Worm (Caenorhabditis elegans) whole organism, late embryonic: ENCODE data around the gene crn-6.

Experiments
- K09A11.1 ChIP-seq: sonication (generic microtip); optimal IDR thresholded peaks from 2 replicates; lab custom pipeline; 2017; ENCODE audit warnings: antibody characterized with exemption, mild to moderate bottlenecking, missing genetic modification characterization, missing compliant biosample characterization; ENCODE audit not compliant: insufficient read depth
- T23F11.4 ChIP-seq: fragments of 200-800 bp; sonication (Bioruptor generic); optimal IDR thresholded peaks from 2 replicates; lab custom pipeline; 2018; ENCODE audit warnings: mild to moderate bottlenecking, missing genetic modification characterization, missing compliant biosample characterization
- ceh-2 ChIP-seq: sonication (generic microtip); optimal IDR thresholded peaks from 2 replicates; lab custom pipeline; 2016; ENCODE audit warnings: missing genotype, missing genetic modification characterization, missing compliant biosample characterization
- ceh-31 ChIP-seq: sonication (generic microtip); optimal IDR thresholded peaks from 2 replicates; lab custom pipeline; 2016; ENCODE audit warnings: missing genetic modification characterization, missing compliant biosample characterization
- dve-1 ChIP-seq: sonication (generic microtip); optimal IDR thresholded peaks from 2 replicates; lab custom pipeline; 2017; ENCODE audit warnings: antibody characterized with exemption, mild to moderate bottlenecking, missing genetic modification characterization, missing compliant biosample characterization
- elt-2 ChIP-seq: sonication (generic microtip); optimal IDR thresholded peaks from 2 replicates; lab custom pipeline; 2016; ENCODE audit warnings: missing genetic modification reagents, missing genetic modification characterization, missing compliant biosample characterization
- elt-4 ChIP-seq: sonication (generic microtip); optimal IDR thresholded peaks from 2 replicates; lab custom pipeline; 2016; ENCODE audit warnings: missing genetic modification characterization, missing compliant biosample characterization
- fax-1 ChIP-seq: sonication (generic microtip); optimal IDR thresholded peaks from 2 replicates; lab custom pipeline; 2016; ENCODE audit warnings: missing genotype, missing genetic modification characterization, missing compliant biosample characterization
- nhr-11 ChIP-seq: fragments of 150-350 bp; optimal IDR thresholded peaks from 2 replicates; lab custom pipeline; 2014; ENCODE audit warnings: missing biosample characterization, missing genetic modification characterization
- nhr-232 ChIP-seq: sonication (generic microtip); optimal IDR thresholded peaks from 2 replicates; lab custom pipeline; 2016; ENCODE audit warnings: missing genetic modification characterization, missing compliant biosample characterization
- pqm-1 ChIP-seq: sonication (generic microtip); optimal IDR thresholded peaks from 2 replicates; lab custom pipeline; 2016; ENCODE audit warnings: missing genetic modification characterization, missing compliant biosample characterization
- rnt-1 ChIP-seq: sonication (generic microtip); optimal IDR thresholded peaks from 2 replicates; lab custom pipeline; 2016; ENCODE audit warnings: missing genetic modification characterization, missing compliant biosample characterization
- syd-9 ChIP-seq: sonication (generic microtip); optimal IDR thresholded peaks from 2 replicates; lab custom pipeline; 2016; ENCODE audit warnings: mild to moderate bottlenecking, missing genetic modification characterization, moderate library complexity, missing compliant biosample characterization

DNA sequence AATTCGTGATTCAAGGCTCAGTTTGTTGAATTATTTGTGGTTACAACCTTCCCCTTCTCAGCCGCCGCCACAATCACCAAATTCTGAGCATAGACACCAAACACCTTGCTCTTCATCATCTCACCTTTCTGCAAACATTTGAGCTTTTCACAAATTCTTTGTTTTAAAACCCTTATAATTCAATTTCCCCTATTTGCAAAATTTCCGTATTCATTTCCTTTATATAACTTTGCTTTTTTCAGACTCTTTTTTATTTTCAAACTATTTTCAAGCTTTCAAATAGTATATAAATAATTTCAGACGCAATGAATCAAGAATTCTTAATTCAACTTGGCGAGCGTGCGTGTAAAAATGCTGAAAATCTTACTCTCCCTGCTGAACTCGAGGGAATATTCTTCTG lies 16.4 kb downstream of the crn-6 start, which contains the start of gene tkr-1:
- TF ChIP-seq syd-9 (tag; lab: Kevin White, UChicago) (no peak), T23F11.4 (GFP tag; lab: Kevin White, UChicago) (no peak), pqm-1 (tag; lab: Kevin White, UChicago) (no peak), elt-4 (no peak), rnt-1 (tag; lab: Kevin White, UChicago) (no peak), elt-2 (tag; lab: Kevin White, UChicago) (no peak), nhr-232 (tag; lab: Kevin White, UChicago) (no peak), fax-1 (no peak), nhr-11 (no peak), ceh-31 (tag; lab: Kevin White, UChicago) (no peak), dve-1 (no peak), ceh-2 (tag; lab: Kevin White, UChicago) (no peak), K09A11.1 (tag; lab: Kevin White, UChicago) (no peak)
